Fruit fly (Drosophila melanogaster) whole organism, adult: ENCODE measurements around the gene para.

Experiments
- CG14711 ChIP-seq: fragments of 200-800 bp; sonication (Bioruptor generic); optimal IDR thresholded peaks from 2 replicates; lab custom pipeline; 2018; ENCODE audit warnings: missing biosample characterization, mild to moderate bottlenecking, missing genetic modification characterization, moderate library complexity
- CG1620 ChIP-seq: fragments of 200-800 bp; sonication (Bioruptor generic); optimal IDR thresholded peaks from 2 replicates; lab custom pipeline; 2016; ENCODE audit warnings: missing biosample characterization, missing genetic modification characterization
- CG33017 ChIP-seq: fragments of 200-800 bp; sonication (Bioruptor generic); optimal IDR thresholded peaks from 2 replicates; lab custom pipeline; 2018; ENCODE audit warnings: missing biosample characterization, mild to moderate bottlenecking, missing genetic modification characterization, moderate library complexity
- CG5204 ChIP-seq: fragments of 200-800 bp; sonication (Bioruptor generic); optimal IDR thresholded peaks from 2 replicates; lab custom pipeline; 2016; ENCODE audit warnings: missing biosample characterization, missing genetic modification characterization
- Clk ChIP-seq: fragments of 200-800 bp; sonication (Bioruptor generic); optimal IDR thresholded peaks from 2 replicates; lab custom pipeline; 2017; ENCODE audit warnings: missing biosample characterization, missing genetic modification characterization
- Hr96 ChIP-seq: fragments of 200-800 bp; sonication (Bioruptor generic); optimal IDR thresholded peaks from 2 replicates; lab custom pipeline; 2016; ENCODE audit warnings: missing biosample characterization, missing genetic modification characterization
- Mnt ChIP-seq: fragments of 200-800 bp; sonication (Bioruptor generic); optimal IDR thresholded peaks from 2 replicates; lab custom pipeline; 2016; ENCODE audit warnings: missing biosample characterization, mild to moderate bottlenecking, missing genetic modification characterization
- kay ChIP-seq: fragments of 200-800 bp; sonication (Bioruptor generic); peaks from one replicate; lab custom pipeline; 2016; ENCODE audit warnings: missing biosample characterization, missing genetic modification characterization, borderline replicate concordance

DNA sequence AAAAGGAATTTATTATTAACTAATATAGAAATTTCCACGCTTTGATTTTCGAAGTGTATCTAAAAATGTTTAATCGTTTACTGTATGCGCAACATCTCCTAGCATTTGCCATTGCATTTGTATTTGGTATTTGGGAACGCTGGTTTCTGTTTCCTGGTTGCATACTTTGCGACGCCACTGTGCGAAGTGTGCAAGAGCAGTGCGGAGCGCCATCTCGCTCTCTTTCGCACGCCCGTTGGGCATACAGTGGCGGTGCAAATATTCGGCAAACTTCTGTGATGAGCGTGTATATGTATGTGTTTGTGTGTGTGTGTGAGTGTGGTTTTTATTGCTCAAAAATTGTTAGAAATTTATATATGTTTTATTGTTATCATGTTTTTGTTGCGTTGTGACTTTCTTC is 74.3 kb downstream of the para start:
- TF ChIP-seq Clk (GFP tag; lab: Kevin White, UChicago) (no peak), CG14711 (tag; lab: Kevin White, UChicago) (no peak), kay (GFP tag; lab: Kevin White, UChicago) (peak; percentile 60), CG1620 (GFP tag; lab: Kevin White, UChicago) (no peak), Hr96 (GFP tag; lab: Kevin White, UChicago) (no peak), Mnt (GFP tag; lab: Kevin White, UChicago) (no peak), CG5204 (GFP tag; lab: Kevin White, UChicago) (no peak), CG33017 (tag; lab: Kevin White, UChicago) (no peak)
